Fruit fly (Drosophila melanogaster): ENCODE measurements around the gene Polr1E.
A peak's percentile ranks its signal among the peaks of the same experiment; 100 is the strongest.

Polr1E gene

DNA sequence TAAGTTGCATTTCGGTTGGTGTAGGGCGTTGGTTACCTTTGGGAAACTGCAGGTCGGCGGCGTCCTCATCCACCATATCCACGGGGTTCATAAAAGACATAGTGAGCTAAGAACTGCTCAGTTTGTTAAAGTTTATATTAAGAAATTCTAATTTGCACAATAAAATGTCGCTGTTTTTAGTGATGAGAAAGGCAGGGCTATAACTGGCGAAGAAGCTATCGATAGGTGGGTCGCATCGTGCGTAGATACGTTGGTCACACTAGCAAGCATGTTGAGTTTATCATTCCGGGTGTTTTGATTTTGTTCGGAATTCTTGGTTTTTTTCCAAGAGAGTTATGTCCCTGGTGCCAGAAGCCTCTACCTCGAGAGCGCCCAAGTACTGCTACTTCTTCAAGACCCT lies 46.2 kb downstream of the Polr1E start, which contains the start of the genes Ada2a, Polr2D, Tgs1 and moi (continued):
- TF ChIP-seq Drgx (GFP tag; IDR thresholded peaks at IDR 0.05) (no peak), Dref (GFP tag; IDR thresholded peaks at IDR 0.05) (peak; percentile 82), CG6791 (GFP tag; IDR thresholded peaks at IDR 0.05; ENCODE audit: partially characterized antibody) (peak; percentile 83), Hey (tag; optimal IDR thresholded peaks at IDR 0.05) (no peak), CG8388 (GFP tag; optimal IDR thresholded peaks at IDR 0.05) (no peak), CG13123 (GFP tag; optimal IDR thresholded peaks at IDR 0.05) (no peak), toy (GFP tag; IDR thresholded peaks at IDR 0.05) (no peak), nmo (GFP tag; optimal IDR thresholded peaks at IDR 0.05) (peak; percentile 7), Ets65A (GFP tag) (no peak), CG30431 (GFP tag; optimal IDR thresholded peaks at IDR 0.05) (no peak), CG14014 (GFP tag; IDR thresholded peaks at IDR 0.05) (no peak), ash1 (GFP tag; optimal IDR thresholded peaks at IDR 0.05) (no peak), wor (GFP tag; IDR thresholded peaks at IDR 0.05) (no peak), en (GFP tag; optimal IDR thresholded peaks at IDR 0.05) (no peak), CG34224 (GFP tag; IDR thresholded peaks at IDR 0.05; ENCODE audit: partially characterized antibody) (peak; percentile 85), CG7556 (GFP tag; optimal IDR thresholded peaks at IDR 0.05) (no peak), CG17186 (GFP tag; optimal IDR thresholded peaks at IDR 0.05) (peak; percentile 9), Bgb (GFP tag; IDR thresholded peaks at IDR 0.05; ENCODE audit: partially characterized antibody) (peak; percentile 79), Rx (GFP tag; IDR thresholded peaks at IDR 0.05) (no peak), tin (GFP tag; optimal IDR thresholded peaks at IDR 0.05) (no peak), CG15514 (GFP tag; optimal IDR thresholded peaks at IDR 0.05) (peak; percentile 48), CG17829 (tag; optimal IDR thresholded peaks at IDR 0.05) (peak; percentile 12), dati (GFP tag; IDR thresholded peaks at IDR 0.05) (no peak), CG42726 (GFP tag; IDR thresholded peaks at IDR 0.05; ENCODE audit: partially characterized antibody) (peak; percentile 73), Elba2 (GFP tag; optimal IDR thresholded peaks at IDR 0.05) (peak; percentile 55), CG2116 (GFP tag; optimal IDR thresholded peaks at IDR 0.05) (peak; percentile 66), CG7839 (tag; optimal IDR thresholded peaks at IDR 0.05) (no peak), onecut (GFP tag; IDR thresholded peaks at IDR 0.05) (no peak), ranshi (GFP tag; IDR thresholded peaks at IDR 0.05) (no peak), CG34422 (GFP tag; IDR thresholded peaks at IDR 0.05) (peak; percentile 73; the same call in 1 of the 3 replicates), br (optimal IDR thresholded peaks at IDR 0.05) (no peak), knrl (GFP tag; IDR thresholded peaks at IDR 0.05; ENCODE audit: partially characterized antibody) (peak; percentile 73), tgo (GFP tag; IDR thresholded peaks at IDR 0.05) (no peak), unc-4 (GFP tag; IDR thresholded peaks at IDR 0.05; ENCODE audit: partially characterized antibody) (peak; percentile 75; the same call in 1 of the 2 replicates), dysf (GFP tag; IDR thresholded peaks at IDR 0.05) (no peak), H15 (GFP tag; IDR thresholded peaks at IDR 0.05) (no peak), CG9932 (GFP tag; IDR thresholded peaks at IDR 0.05) (peak; percentile 44), trem (tag; optimal IDR thresholded peaks at IDR 0.05) (peak; percentile 70), Trl (optimal IDR thresholded peaks at IDR 0.05) (no peak), Trl (GFP tag; optimal IDR thresholded peaks at IDR 0.05) (no peak), fu2 (GFP tag; optimal IDR thresholded peaks at IDR 0.05) (no peak), CG16813 (GFP tag; IDR thresholded peaks at IDR 0.05; ENCODE audit: partially characterized antibody) (peak; percentile 80), grn (GFP tag; optimal IDR thresholded peaks at IDR 0.05) (no peak), dm (GFP tag; optimal IDR thresholded peaks at IDR 0.05) (peak; percentile 55), CG12071 (GFP tag; optimal IDR thresholded peaks at IDR 0.05) (no peak), her (GFP tag; optimal IDR thresholded peaks at IDR 0.05) (peak; percentile 2), sna (GFP tag; IDR thresholded peaks at IDR 0.05; ENCODE audit: partially characterized antibody) (peak; percentile 64), CG3847 (GFP tag; IDR thresholded peaks at IDR 0.05) (0 out of 2 replicates have a peak, but pooled peaks have one; percentile 33), lbe (GFP tag; optimal IDR thresholded peaks at IDR 0.05) (no peak), E2f2 (GFP tag; IDR thresholded peaks at IDR 0.05) (peak; percentile 79), CG11723 (GFP tag; optimal IDR thresholded peaks at IDR 0.05) (no peak), Poxn (GFP tag; IDR thresholded peaks at IDR 0.05) (no peak)
